Worm (Caenorhabditis elegans) whole organism, late embryonic: ENCODE results near the gene F53F8.7.

Experiments used
- ceh-24 ChIP-seq: sonication (generic microtip); optimal IDR thresholded peaks from 2 replicates; lab custom pipeline; 2016; ENCODE audit warnings: mild to moderate bottlenecking, missing genetic modification characterization, missing compliant biosample characterization
- ceh-31 ChIP-seq: sonication (generic microtip); optimal IDR thresholded peaks from 2 replicates; lab custom pipeline; 2016; ENCODE audit warnings: missing genetic modification characterization, missing compliant biosample characterization
- ceh-34 ChIP-seq: sonication (generic microtip); optimal IDR thresholded peaks from 2 replicates; lab custom pipeline; 2016; ENCODE audit warnings: mild to moderate bottlenecking, missing genetic modification characterization, missing compliant biosample characterization
- hlh-30 ChIP-seq: sonication (generic microtip); optimal IDR thresholded peaks from 2 replicates; lab custom pipeline; 2017; ENCODE audit warnings: antibody characterized with exemption, missing genetic modification characterization, missing compliant biosample characterization; ENCODE audit not compliant: insufficient read depth
- sdc-2 ChIP-seq: sonication (generic microtip); optimal IDR thresholded peaks from 2 replicates; lab custom pipeline; 2016; ENCODE audit warnings: missing genotype, missing genetic modification characterization, missing compliant biosample characterization
- syd-9 ChIP-seq: sonication (generic microtip); optimal IDR thresholded peaks from 2 replicates; lab custom pipeline; 2016; ENCODE audit warnings: mild to moderate bottlenecking, missing genetic modification characterization, moderate library complexity, missing compliant biosample characterization
- tbx-7 ChIP-seq: sonication (generic microtip); optimal IDR thresholded peaks from 2 replicates; lab custom pipeline; 2016; ENCODE audit warnings: missing genotype, missing genetic modification characterization, missing compliant biosample characterization
- unc-42 ChIP-seq: sonication (generic microtip); optimal IDR thresholded peaks from 2 replicates; lab custom pipeline; 2016; ENCODE audit warnings: missing genotype, missing genetic modification characterization, missing compliant biosample characterization
- unc-86 ChIP-seq: sonication (generic microtip); optimal IDR thresholded peaks from 2 replicates; lab custom pipeline; 2016; ENCODE audit warnings: missing genetic modification characterization, missing compliant biosample characterization

Gene F53F8.7

ce11 chrV:20651923-20652322, 46.2 kb downstream of the F53F8.7 start:
- TF ChIP-seq unc-42 (tag; lab: Kevin White, UChicago): peak; percentile 80
- TF ChIP-seq syd-9 (tag; lab: Kevin White, UChicago): no peak

- TF ChIP-seq unc-86 (tag; lab: Kevin White, UChicago) (no peak), ceh-24 (no peak), ceh-31 (tag; lab: Kevin White, UChicago) (no peak), tbx-7 (tag; lab: Kevin White, UChicago) (no peak), hlh-30 (tag; lab: Kevin White, UChicago) (no peak), sdc-2 (no peak)
Observed at ce11 chrV:20648868-20649267, 49.3 kb downstream of the F53F8.7 start.

ce11 chrV:20645479-20645878, 52.7 kb downstream of the F53F8.7 start:
- TF ChIP-seq unc-42 (tag; lab: Kevin White, UChicago) (peak; percentile 53), ceh-34 (tag; lab: Kevin White, UChicago) (no peak)
